Fruit fly (Drosophila melanogaster): Measurements from ENCODE around the gene CG10467.

CG10467 gene

dm6 chr3L:6136691-6137090, 42.1 kb upstream of the CG10467 start, which contains the start of gene Lcp65Af:
Gene Lcp65Af (minus strand): TSS chr3L:6136791.
- TF ChIP-seq sage (GFP tag; optimal IDR thresholded peaks at IDR 0.05) (no peak), ey (GFP tag; optimal IDR thresholded peaks at IDR 0.05) (no peak), dsf (GFP tag; optimal IDR thresholded peaks at IDR 0.05; ENCODE audit: borderline replicate concordance) (no peak), usp (GFP tag; optimal IDR thresholded peaks at IDR 0.05) (no peak), Abd-B (GFP tag; optimal IDR thresholded peaks at IDR 0.05) (no peak), fru (GFP tag; optimal IDR thresholded peaks at IDR 0.05) (no peak), Sp1 (GFP tag; optimal IDR thresholded peaks at IDR 0.05) (no peak), Hr78 (GFP tag; optimal IDR thresholded peaks at IDR 0.05) (no peak), Dif (GFP tag; optimal IDR thresholded peaks at IDR 0.05; ENCODE audit: partially characterized antibody) (no peak), br (GFP tag; optimal IDR thresholded peaks at IDR 0.05) (no peak), Mio (GFP tag; optimal IDR thresholded peaks at IDR 0.05) (no peak), sv (GFP tag; optimal IDR thresholded peaks at IDR 0.05) (no peak), N (GFP tag; optimal IDR thresholded peaks at IDR 0.05) (no peak), rgr (GFP tag; optimal IDR thresholded peaks at IDR 0.05) (no peak), HLH106 (tag; optimal IDR thresholded peaks at IDR 0.05) (no peak), Hnf4 (GFP tag; optimal IDR thresholded peaks at IDR 0.05) (no peak)

- no peak for TF ChIP-seq Dfd (GFP tag; optimal IDR thresholded peaks at IDR 0.05)
- no peak for TF ChIP-seq jim (GFP tag; optimal IDR thresholded peaks at IDR 0.05)
- TF ChIP-seq sv (GFP tag; optimal IDR thresholded peaks at IDR 0.05) = no peak
- TF ChIP-seq Hr83 (GFP tag; optimal IDR thresholded peaks at IDR 0.05; ENCODE audit: poor library complexity, severe bottlenecking) = no peak
- no peak for TF ChIP-seq CrebA (GFP tag; optimal IDR thresholded peaks at IDR 0.05; ENCODE audit: borderline replicate concordance)
- no peak for TF ChIP-seq Sp1 (GFP tag; optimal IDR thresholded peaks at IDR 0.05)
- no peak for TF ChIP-seq Jra (GFP tag; optimal IDR thresholded peaks at IDR 0.05)
- no peak for TF ChIP-seq Dif (GFP tag; optimal IDR thresholded peaks at IDR 0.05; ENCODE audit: partially characterized antibody)
- TF ChIP-seq sage (GFP tag; optimal IDR thresholded peaks at IDR 0.05) = no peak
- TF ChIP-seq dsf (GFP tag; optimal IDR thresholded peaks at IDR 0.05; ENCODE audit: borderline replicate concordance) = no peak
- no peak for TF ChIP-seq CG32264 (GFP tag; optimal IDR thresholded peaks at IDR 0.05)
- no peak for TF ChIP-seq psq (GFP tag; optimal IDR thresholded peaks at IDR 0.05)
- TF ChIP-seq rgr (GFP tag; optimal IDR thresholded peaks at IDR 0.05) = no peak
- no peak for TF ChIP-seq Hnf4 (GFP tag; optimal IDR thresholded peaks at IDR 0.05)
- no peak for TF ChIP-seq dl (GFP tag; optimal IDR thresholded peaks at IDR 0.05; ENCODE audit: insufficient read depth in 1 of 2, partially characterized antibody in 2 of 2)
- TF ChIP-seq woc (GFP tag; optimal IDR thresholded peaks at IDR 0.05) = no peak
These were observed 40.6 kb upstream of the CG10467 start, which contains the start of gene Lcp65Ag1 for dm6 chr3L:6135174-6135573. Gene Lcp65Ag1 (minus strand): TSS chr3L:6135274.

DNA sequence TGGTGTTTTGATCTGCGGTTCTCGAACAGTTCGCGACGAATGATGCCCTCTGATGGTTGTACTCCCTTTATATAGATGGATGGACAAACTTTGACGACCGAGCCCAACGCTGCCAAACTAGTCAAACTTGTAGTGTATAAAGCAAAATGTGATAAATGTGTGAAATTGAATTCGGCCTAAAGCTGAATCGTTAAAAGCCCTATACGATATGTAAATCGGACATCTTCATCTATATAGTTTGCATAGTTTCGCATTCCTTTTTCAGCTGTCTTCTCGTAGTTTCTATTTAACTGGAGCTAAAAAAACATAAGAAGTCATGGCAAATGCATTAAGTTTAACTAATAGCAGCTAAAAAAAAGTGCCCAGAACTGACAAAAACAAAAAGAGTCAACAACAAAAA, 39.0 kb upstream of the CG10467 start, which contains the start of gene Lcp65Ag2:
Lcp65Ag2 (minus strand) TSS at position 48 of the 400 bp plus-strand sequence.
- TF ChIP-seq jim (GFP tag; optimal IDR thresholded peaks at IDR 0.05) (no peak), Dfd (GFP tag; optimal IDR thresholded peaks at IDR 0.05) (no peak), sv (GFP tag; optimal IDR thresholded peaks at IDR 0.05) (no peak)

DNA sequence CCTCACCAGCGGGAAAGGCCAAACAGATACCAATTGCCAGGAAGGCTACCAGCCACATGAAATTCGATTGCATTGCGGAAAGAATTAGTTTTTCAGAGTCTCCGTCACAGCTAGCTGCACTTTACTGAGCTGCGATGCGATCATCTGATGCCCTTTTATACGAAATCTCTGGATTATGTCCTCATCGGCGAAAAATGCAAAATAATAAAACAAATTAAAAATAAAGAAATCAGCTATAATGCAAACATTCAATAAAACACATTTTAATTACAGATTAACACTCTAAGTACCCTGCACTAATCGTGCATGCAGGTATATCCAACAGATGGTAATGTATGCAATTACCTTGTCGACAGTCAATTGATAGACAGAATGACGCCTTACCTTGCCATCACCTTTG, 37.5 kb upstream of the CG10467 start, which contains the start of gene Cpr65Au:
Cpr65Au (minus strand) TSS at position 101 of the 400 bp plus-strand sequence.
- TF ChIP-seq Vsx2 (GFP tag; optimal IDR thresholded peaks at IDR 0.05; ENCODE audit: partially characterized antibody) (no peak), ey (GFP tag; optimal IDR thresholded peaks at IDR 0.05) (no peak), pan (optimal IDR thresholded peaks at IDR 0.05) (no peak), brk (GFP tag; optimal IDR thresholded peaks at IDR 0.05) (no peak), Hr78 (GFP tag; optimal IDR thresholded peaks at IDR 0.05) (no peak), foxo (GFP tag; optimal IDR thresholded peaks at IDR 0.05) (no peak), Hr83 (GFP tag; optimal IDR thresholded peaks at IDR 0.05; ENCODE audit: poor library complexity, severe bottlenecking) (no peak), dsf (GFP tag; optimal IDR thresholded peaks at IDR 0.05; ENCODE audit: borderline replicate concordance) (no peak), jim (GFP tag; optimal IDR thresholded peaks at IDR 0.05) (no peak), dl (GFP tag; optimal IDR thresholded peaks at IDR 0.05; ENCODE audit: insufficient read depth in 1 of 2, partially characterized antibody in 2 of 2) (no peak), CG9705 (GFP tag; optimal IDR thresholded peaks at IDR 0.05) (no peak), N (GFP tag; optimal IDR thresholded peaks at IDR 0.05) (no peak), Dfd (GFP tag; optimal IDR thresholded peaks at IDR 0.05) (no peak), Mio (GFP tag; optimal IDR thresholded peaks at IDR 0.05) (no peak), h (GFP tag; optimal IDR thresholded peaks at IDR 0.05) (no peak), usp (GFP tag; optimal IDR thresholded peaks at IDR 0.05) (no peak), tai (GFP tag; optimal IDR thresholded peaks at IDR 0.05) (no peak), Dif (GFP tag; optimal IDR thresholded peaks at IDR 0.05; ENCODE audit: partially characterized antibody) (no peak)
